Fruit fly (Drosophila melanogaster): ENCODE data around the gene CapaR.

DNA sequence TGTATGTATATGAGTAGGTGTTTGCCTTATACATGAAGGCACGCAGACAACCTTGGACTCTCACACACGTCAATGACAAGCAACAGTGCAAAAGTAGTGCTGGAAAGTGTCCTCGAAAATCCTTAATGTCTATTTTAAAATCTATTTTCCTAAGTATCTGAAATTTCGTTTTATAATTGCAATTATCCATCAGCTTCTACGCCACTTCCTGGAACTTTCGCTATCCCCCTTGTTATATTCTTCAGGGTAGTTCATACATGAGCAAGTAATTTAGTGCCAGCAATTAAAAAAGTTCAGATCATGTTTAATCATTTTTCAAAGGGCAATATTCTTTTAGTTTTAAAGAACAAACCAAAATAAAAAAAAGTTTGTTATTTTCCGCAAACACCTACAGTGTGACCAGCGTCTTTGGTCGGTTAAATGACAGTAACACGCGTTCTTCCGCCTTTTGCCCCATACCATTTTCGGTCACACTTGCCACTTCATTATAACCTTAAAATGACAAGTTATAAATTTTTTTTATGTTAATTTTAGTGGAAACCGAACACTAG lies 45.2 kb downstream of the CapaR start:
- TF ChIP-seq Sin3A (optimal IDR thresholded peaks at IDR 0.05) (peak; percentile 68), zfh2 (GFP tag; optimal IDR thresholded peaks at IDR 0.05) (no peak), CG15696 (tag; optimal IDR thresholded peaks at IDR 0.05) (no peak), zen (tag; optimal IDR thresholded peaks at IDR 0.05) (peak; percentile 26), mirr (GFP tag; optimal IDR thresholded peaks at IDR 0.05) (no peak), vvl (GFP tag; IDR thresholded peaks at IDR 0.05) (peak; percentile 42), dan (GFP tag; IDR thresholded peaks at IDR 0.05) (no peak), Asciz (GFP tag; optimal IDR thresholded peaks at IDR 0.05) (no peak), seq (GFP tag; IDR thresholded peaks at IDR 0.05) (no peak), Opbp (GFP tag; IDR thresholded peaks at IDR 0.05; ENCODE audit: partially characterized antibody) (no peak)

Data from whole organism, embryonic.